Fruit fly (Drosophila melanogaster) ovary, adult (tissue): ENCODE measurements around the gene CG3868.

Experiments used
- CG17801 ChIP-seq: fragments of 200-800 bp; optimal IDR thresholded peaks from 2 replicates; lab custom pipeline; 2019; ENCODE audit warnings: missing biosample characterization, mild to moderate bottlenecking, missing genetic modification characterization, moderate library complexity; ENCODE audit not compliant: partially characterized antibody

Gene CG3868

DNA sequence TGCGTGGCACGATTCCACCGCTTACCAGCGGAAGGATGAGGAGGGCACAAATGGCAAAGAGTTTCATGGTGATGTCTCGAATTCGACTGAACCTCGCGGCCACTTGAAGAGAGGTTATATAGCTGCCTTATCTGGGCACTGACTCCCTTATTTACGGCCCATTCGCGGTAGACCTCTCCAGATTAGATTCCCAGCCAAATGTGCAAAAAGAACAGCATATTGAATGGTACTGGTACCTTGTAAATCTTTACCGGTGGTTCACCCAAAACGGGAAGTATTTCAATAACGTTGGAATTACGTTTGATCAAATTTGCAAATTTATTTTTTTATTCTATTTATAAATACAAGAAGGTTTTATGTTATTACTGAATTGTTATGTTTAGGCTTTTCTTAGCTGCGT is at the start of gene CG3868:
TSS of gene CG3868 (minus strand) at position 94 of the 400 bp plus-strand sequence.
- TF ChIP-seq CG17801: no peak

DNA sequence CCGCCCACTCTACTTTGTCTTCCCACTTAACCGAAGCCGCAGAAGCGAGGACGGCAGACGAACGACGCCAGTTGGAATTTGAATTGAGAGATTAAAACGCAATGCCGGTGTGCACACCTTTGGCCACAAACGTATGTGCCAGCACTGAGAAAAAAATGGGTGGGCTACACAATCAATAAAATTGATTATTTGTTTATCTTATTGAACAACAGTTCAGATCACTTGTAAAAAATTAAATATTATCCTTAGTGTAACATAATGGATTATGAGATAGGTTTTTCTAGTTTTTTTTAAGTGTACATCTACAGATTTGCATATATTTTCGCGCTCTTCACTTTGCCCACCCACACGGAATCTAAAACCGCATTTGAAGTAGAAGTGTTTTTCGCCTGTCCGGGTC is 49.0 kb upstream of the CG3868 start:
- no peak for TF ChIP-seq CG17801

DNA sequence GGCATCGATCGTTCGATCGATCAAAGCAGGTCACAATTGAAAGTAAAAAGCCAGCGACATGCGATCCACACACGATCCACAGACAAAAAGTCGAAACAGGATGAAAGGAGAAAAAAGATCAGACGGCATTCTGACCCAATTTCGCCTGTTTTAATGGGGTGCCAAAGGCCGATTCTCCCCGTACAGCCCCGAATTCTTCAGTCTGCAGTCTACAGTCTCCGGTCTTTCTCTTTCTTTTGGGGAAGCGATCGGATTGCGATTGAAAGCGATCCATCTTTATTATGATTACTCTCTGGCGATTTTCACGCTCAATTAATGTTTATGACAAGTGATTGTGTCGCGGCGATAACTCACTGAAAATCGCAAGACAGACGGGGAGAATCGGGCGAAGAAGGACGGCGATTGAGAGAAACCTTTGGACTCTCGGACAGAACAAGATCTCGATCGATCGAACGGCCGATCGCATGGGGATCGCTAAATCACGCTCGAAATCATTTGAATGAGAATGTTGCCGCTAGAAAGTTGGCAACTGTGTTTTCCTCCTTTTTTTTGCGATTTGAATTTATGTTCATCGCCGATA is 47.9 kb upstream of the CG3868 start:
- TF ChIP-seq CG17801: no peak

DNA sequence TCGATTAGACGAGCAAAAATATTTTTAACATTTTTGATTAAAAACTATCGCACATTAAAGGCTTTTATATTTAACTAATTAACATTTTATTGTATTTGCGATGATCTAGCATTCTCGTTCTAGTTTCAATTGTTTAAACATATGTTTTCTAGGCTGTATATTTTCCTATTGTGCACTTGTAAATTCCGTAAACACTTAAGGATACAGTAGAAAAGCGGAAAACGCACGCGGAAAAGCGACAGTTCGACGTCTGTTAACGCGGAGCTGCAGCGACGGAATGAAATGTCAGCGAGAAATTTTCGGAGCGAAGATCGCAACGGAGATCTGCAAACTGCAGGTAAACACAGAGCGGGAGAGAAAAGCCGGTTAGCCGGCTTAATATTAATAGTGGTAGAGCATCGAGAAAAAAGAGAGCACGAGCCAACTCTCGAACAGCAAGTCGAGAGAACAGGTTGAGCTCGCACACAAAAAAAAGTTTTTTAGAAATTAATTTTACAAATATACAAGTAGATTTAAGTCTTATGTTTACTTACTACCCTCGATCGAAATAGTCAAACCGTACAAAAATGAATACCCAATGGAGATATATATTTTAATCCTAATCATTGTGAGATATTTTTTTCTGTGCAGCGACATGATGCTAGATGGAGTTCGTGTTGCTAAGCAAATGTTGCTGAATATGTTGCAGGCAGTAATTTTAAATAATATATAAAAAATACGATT is 46.0 kb upstream of the CG3868 start:
- TF ChIP-seq CG17801: peak; percentile 49

DNA sequence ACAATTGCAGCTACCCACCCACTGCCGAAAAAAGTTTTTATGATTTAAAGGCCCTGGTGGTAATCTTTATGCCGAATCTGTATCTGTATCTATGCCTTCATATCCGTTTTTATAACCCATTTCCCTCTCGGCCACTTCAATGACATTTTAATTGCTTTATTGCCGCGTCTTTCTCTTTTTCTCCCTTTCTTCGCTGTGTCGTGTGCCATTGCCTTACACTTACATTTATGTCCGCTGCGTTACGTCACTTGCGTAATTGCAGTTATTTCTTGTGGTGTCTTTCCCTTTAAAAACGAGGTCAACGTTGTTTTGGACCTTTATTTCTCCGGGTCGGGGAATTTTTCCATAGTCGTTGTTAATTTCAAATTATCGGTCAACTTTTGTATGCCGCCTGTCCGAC is 44.8 kb upstream of the CG3868 start:
- TF ChIP-seq CG17801: no peak

DNA sequence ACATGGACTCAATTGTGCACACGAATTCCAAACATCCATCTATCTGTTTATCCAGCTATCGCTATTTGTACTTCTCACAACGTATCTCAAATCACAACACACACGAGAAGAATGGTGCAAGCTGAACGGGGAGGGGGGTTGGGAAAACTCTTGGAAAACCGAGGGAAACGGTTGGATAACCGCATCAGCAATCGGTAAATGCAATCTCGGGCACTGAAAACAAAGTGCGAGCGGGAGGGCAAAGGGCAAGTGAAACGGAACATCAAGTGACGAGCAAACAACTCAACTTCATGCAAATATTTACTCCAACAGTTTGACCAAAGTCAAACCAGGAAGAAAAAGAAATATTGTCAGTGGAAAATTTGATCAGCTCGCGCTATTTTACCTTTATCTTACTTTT is 44.3 kb upstream of the CG3868 start:
- TF ChIP-seq CG17801: no peak

DNA sequence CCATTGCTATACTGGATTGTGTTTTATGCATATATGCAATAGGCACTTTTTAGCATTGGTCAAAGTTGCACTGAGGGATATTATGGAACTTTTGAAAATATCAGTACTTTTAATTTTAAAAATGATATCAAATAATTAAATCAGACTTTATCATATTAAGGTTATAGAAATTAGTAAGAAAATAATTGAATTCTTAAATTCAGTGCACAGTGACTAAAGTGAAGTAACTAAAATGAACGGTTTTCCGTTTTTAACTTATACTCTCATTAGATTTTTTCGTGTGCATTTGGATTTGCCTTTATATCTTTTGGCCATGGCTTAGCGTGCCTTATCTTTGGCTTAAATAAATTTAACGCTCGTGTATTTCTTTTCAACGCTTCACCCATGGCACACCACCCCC is 38.1 kb upstream of the CG3868 start:
- TF ChIP-seq CG17801: no peak

DNA sequence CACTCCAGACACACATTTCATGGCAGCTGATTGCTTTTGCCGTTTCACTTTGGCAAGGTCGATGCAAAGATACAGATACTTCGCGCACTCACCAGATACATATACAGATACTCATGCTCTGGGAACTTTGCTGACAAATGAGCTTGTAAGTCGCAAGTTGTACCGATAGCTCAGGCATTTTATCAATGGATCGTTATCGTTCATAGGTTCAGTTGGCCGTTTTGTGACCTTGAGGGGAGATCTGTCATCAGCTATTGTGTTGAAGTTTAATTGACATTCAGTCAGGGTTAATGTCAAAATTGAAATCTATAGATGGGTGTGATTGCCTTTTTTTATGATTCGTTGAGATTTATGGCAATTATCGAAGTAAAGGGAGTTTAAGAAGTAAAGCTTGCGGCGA is 29.7 kb upstream of the CG3868 start:
- no peak for TF ChIP-seq CG17801

DNA sequence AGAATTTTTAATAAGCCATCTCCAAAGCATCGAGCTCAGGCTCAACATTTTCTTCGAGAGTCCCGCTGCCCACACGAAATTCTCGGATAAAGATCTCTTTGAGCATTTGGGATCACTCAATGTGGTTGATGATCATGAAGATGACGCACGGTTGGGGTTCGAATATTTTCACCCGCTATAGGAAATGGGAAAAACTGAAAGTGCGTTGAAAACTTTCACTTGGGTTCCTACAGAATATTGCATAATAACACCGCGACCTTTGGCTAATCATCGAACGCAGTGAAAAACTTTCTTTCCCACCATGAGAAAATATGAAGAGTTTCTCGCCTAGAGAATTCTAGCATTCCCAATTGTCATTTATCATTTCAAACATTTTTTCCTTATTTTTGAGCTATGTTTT is 26.4 kb upstream of the CG3868 start:
- no peak for TF ChIP-seq CG17801

DNA sequence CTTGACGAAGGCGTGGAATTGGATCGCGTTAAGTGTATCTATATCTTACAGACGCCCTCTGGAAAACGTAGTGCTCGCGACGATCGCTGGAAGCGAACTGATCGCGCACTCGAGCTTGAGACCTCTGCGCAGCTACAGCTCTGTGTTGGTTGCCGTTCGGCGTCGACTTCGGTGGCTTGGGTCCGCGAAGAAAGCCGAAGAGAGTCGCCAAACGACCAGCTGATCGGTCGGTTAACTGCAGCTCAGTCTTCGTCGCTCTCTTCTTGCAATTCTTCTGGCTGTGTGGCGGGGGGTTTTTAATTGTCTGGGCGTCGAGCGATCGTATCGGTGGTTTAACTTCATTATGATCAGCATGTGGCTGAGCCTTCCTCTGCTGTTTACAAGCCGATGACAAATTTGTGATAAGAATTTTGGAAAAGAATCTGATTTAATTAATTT is 24.8 kb upstream of the CG3868 start:
- peak; percentile 89 for TF ChIP-seq CG17801

DNA sequence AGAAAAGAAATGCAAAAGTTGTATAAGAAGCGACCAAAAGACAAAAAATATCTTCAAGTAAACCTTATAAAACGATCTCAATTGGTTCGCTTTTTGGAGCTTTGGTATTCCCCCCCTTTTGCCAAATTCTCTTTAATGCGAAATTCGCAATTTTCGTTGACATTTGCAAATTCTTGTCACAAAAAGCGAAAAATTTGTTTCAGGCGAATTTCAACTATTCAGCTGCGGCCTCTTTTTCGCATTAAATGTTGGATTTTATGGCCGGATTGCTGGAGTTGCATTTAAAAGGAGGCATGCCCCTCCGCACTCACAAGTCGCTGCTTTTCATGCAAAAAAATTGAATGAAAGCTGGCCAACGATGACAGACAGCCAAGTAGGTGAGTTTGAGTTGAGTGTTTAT is 22.6 kb upstream of the CG3868 start:
- no peak for TF ChIP-seq CG17801

DNA sequence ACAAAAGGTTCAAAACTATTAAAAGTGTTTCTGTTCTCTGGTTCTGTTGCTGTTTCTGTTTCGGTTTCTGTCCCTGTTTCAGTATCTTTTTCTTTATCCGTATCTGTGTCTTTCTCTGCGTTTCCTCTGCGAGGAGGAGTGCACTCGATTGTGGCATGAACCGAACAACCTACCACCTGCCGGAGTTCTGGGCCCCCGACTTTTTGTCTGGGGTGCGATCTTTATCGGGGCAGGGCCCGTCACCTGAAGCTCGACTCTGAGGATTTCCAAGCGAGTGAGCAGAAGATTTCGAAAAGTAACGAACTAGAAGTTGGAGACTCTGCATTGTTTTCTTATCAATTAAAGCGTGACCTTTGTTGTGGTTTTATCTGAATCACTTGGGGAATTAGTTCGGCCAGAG is 21.1 kb upstream of the CG3868 start:
- no peak for TF ChIP-seq CG17801

DNA sequence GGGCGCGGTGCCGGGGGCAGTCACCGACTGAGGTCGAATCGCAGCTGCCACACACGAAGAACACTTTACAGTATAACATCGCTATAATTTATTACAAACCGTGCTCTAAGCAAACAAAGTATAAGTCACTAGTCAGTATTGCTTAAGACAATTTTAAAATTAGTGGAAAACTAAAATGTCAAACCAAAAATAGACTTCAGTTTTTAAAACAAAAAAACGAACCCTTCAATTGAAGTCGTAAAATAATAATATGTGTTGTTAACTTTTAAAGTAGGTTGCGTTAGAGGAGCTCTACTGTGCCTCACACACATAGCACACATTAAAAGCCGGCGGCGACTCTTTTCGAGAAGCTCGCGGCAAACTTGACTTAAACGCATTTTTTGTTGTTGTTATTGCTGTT is 19.6 kb upstream of the CG3868 start:
- no peak for TF ChIP-seq CG17801

DNA sequence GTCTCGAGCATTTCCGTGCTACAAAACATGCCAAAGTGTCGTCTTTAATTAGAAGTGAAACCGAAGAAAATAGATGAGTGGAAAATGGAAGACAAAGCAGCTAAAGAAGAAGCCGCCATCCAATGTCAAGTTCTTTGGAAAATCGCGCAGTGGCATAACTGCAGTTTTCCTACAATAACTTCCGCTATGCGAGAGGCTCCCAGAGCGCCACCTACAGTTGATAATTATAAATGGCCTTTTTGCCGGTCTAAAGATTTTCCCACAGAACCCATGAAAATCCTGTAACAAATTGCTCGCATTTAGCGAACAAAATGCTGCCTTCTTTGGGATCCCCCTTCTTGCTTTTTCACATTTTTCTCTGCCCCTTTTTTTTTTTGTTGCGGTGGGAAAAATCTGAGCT is 17.5 kb upstream of the CG3868 start:
- no peak for TF ChIP-seq CG17801

DNA sequence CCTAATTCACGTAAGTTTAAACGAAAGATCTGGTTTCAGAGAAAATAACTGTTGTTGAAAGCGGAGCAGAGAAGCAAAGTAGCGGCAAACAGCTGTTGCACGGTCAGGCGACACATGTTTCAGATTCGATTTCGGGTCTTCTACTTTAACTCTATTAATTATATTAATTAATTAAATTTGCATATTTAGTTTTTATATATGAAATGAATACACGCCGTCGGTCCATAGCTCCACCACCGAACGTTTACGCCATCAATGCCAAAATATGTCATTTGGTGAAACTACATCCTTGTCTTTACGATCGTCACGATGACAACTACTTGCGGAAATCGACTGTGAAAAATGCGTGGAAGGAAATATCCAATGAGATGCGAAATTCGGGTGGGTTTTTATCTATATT is 8.4 kb upstream of the CG3868 start:
- TF ChIP-seq CG17801: peak; percentile 59

DNA sequence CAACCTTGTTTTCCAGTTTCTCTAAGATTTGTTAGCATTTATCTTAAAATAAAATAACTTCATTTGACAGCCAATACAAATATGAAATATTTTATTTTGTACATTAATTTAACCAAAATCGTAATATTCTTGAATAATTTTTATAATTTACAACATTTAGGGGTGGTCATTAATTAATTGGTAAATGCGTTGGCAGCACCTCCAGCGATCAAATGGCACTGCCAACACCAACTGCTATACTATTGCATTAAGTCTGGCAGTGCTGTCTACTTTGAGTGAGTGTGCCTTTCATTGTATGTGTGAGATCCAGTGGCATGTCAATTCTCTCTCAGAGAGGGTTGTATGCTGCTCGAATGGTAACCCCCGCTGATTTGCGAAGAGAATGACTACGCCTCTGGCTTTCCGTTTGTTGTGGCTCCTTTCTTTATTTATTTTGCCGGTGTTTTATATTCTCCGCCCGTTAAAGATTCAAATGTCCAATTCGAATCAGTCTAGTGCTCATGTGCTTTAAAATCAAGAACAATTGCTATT is 7.7 kb upstream of the CG3868 start, which contains the start of gene CG3919:
TSS of gene CG3919 (plus strand) at position 481 of the 531 bp plus-strand sequence.
- peak; percentile 62 for TF ChIP-seq CG17801

DNA sequence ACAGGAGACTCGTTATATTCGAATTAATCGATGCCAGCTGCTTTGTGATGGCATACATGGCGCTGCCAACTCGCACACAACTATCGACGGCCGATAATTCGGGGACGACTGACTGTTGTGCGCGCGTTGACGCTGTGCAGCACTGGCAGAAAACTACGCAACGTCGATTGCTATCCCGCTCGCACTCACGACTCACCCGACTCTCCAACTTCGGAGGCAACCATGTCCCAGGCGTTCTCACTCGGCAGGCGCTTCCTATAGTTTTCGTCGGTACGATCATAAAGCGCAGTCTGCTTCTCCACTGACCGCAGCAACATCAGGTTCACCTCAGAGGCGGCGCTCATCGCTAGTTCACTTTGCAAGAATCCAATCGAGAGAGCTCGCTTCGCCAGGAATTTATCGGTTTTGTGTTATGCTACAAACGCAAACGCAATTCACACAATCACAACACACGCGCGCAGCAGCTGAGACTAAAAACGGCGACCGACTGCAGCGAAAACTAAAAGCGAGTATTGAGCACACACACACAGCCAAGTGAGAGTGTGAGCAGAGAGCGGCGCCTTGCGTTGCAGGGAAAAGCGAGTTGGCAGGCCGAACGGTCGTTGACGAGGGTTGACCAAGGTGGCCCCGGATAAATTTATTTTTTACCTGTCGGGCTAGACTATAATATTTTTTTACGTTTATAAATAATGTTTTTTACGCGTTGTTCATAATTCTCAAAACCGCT is 7.1 kb upstream of the CG3868 start, which contains the start of gene stwl:
TSS of gene stwl (minus strand) at position 521 of the 727 bp plus-strand sequence.
- no peak for TF ChIP-seq CG17801
